Worm (Caenorhabditis elegans): Measurements from ENCODE around the gene hil-1.

ce11 chrV:14949477-14949876, at the start of gene hil-1:
- no peak for TF ChIP-seq ceh-28 (tag; optimal IDR thresholded peaks at IDR 0.05)
- no peak for TF ChIP-seq daf-12 (tag; optimal IDR thresholded peaks at IDR 0.05)
- TF ChIP-seq skn-1 (tag; optimal IDR thresholded peaks at IDR 0.05) = no peak
- TF ChIP-seq lin-39 (tag; optimal IDR thresholded peaks at IDR 0.05) = no peak
- no peak for TF ChIP-seq nhr-77 (tag; optimal IDR thresholded peaks at IDR 0.05)
- no peak for TF ChIP-seq sea-2 (GFP tag; optimal IDR thresholded peaks at IDR 0.05)
- no peak for TF ChIP-seq unc-39 (tag; optimal IDR thresholded peaks at IDR 0.05)
- TF ChIP-seq pqm-1 (tag; optimal IDR thresholded peaks at IDR 0.05) = no peak
- no peak for TF ChIP-seq mdl-1 (tag; optimal IDR thresholded peaks at IDR 0.05)

All from whole organism, L3 larva.